Worm (Caenorhabditis elegans) whole organism, young adult: Measurements from ENCODE around the gene W04H10.2.
A peak's percentile ranks its signal among the peaks of the same experiment; 100 is the strongest.

Experiments
- B0019.2 ChIP-seq: fragments of 200-800 bp; sonication (Bioruptor generic); conservative IDR thresholded peaks from 2 replicates; pipeline ENCODE4 v1.3.6; 2022; ENCODE audit warnings: missing genetic modification reagents, missing genetic modification characterization, missing compliant biosample characterization
- C17E4.6 ChIP-seq: fragments of 200-800 bp; sonication (Bioruptor generic); IDR thresholded peaks from 2 replicates; pipeline ENCODE4 v1.3.6; 2022; ENCODE audit warnings: missing genetic modification reagents, missing genetic modification characterization, missing compliant biosample characterization
- F22D6.2 ChIP-seq: sonication (generic microtip); optimal IDR thresholded peaks from 2 replicates; lab custom pipeline; 2016; ENCODE audit warnings: mild to moderate bottlenecking, missing genetic modification characterization, missing compliant biosample characterization
- F23B12.7 ChIP-seq: sonication (generic microtip); optimal IDR thresholded peaks from 2 replicates; lab custom pipeline; 2017; ENCODE audit warnings: missing genetic modification characterization, mild to moderate bottlenecking, missing compliant biosample characterization, antibody characterized with exemption, moderate library complexity; ENCODE audit not compliant: insufficient read depth
- K12H6.12 ChIP-seq: fragments of 200-800 bp; sonication (Bioruptor generic); optimal IDR thresholded peaks from 2 replicates; lab custom pipeline; 2018; ENCODE audit warnings: mild to moderate bottlenecking, missing genetic modification characterization, missing compliant biosample characterization
- T07F8.4 ChIP-seq: sonication (generic microtip); optimal IDR thresholded peaks from 2 replicates; lab custom pipeline; 2016; ENCODE audit warnings: mild to moderate bottlenecking, missing genetic modification characterization, moderate library complexity, missing compliant biosample characterization
- T26A5.8 ChIP-seq: sonication (generic microtip); optimal IDR thresholded peaks from 2 replicates; lab custom pipeline; 2016; ENCODE audit warnings: missing genetic modification characterization, missing compliant biosample characterization
- Y53F4B.3 ChIP-seq: fragments of 200-800 bp; sonication (Bioruptor generic); IDR thresholded peaks from 2 replicates; pipeline ENCODE4 v1.3.6; 2022; ENCODE audit warnings: missing genetic modification reagents, missing genetic modification characterization, missing compliant biosample characterization
- Y67H2A.10 ChIP-seq: fragments of 200-800 bp; sonication (Bioruptor generic); conservative IDR thresholded peaks from 2 replicates; pipeline ENCODE4 v1.3.6; 2022; ENCODE audit warnings: missing genetic modification reagents, missing genetic modification characterization, missing compliant biosample characterization
- aptf-2 ChIP-seq: fragments of 200-800 bp; sonication (Bioruptor generic); conservative IDR thresholded peaks from 2 replicates; pipeline ENCODE4 v1.3.6; 2022; ENCODE audit warnings: missing genetic modification reagents, missing genetic modification characterization, missing compliant biosample characterization
- bed-1 ChIP-seq: fragments of 200-800 bp; sonication (Bioruptor generic); IDR thresholded peaks from 2 replicates; pipeline ENCODE4 v1.3.6; 2022; ENCODE audit warnings: missing genetic modification reagents, missing genetic modification characterization, missing compliant biosample characterization
- ccch-3 ChIP-seq: fragments of 200-800 bp; sonication (Bioruptor generic); optimal IDR thresholded peaks from 2 replicates; lab custom pipeline; 2018; ENCODE audit warnings: mild to moderate bottlenecking, missing genetic modification characterization, missing compliant biosample characterization
- ceh-100 ChIP-seq: fragments of 200-800 bp; sonication (Bioruptor generic); IDR thresholded peaks from 2 replicates; pipeline ENCODE4 v1.3.6; 2022; ENCODE audit warnings: missing genetic modification reagents, missing genetic modification characterization, missing compliant biosample characterization
- ceh-40 ChIP-seq: fragments of 200-800 bp; sonication (Bioruptor generic); IDR thresholded peaks from 2 replicates; pipeline ENCODE4 v1.3.6; 2022; ENCODE audit warnings: missing genetic modification characterization, missing compliant biosample characterization
- egl-18 ChIP-seq: fragments of 200-800 bp; sonication (Bioruptor generic); IDR thresholded peaks from 2 replicates; pipeline ENCODE4 v1.3.6; 2022; ENCODE audit warnings: missing genetic modification reagents, missing genetic modification characterization, missing compliant biosample characterization
- egrh-3 ChIP-seq: fragments of 200-800 bp; sonication (Bioruptor generic); IDR thresholded peaks from 2 replicates; pipeline ENCODE4 v1.3.6; 2022; ENCODE audit warnings: missing genetic modification reagents, missing genetic modification characterization, missing compliant biosample characterization
- fkh-3 ChIP-seq: sonication (generic microtip); optimal IDR thresholded peaks from 2 replicates; lab custom pipeline; 2016; ENCODE audit warnings: mild to moderate bottlenecking, missing genetic modification characterization, missing compliant biosample characterization
- hlh-12 ChIP-seq: sonication (generic microtip); optimal IDR thresholded peaks from 2 replicates; lab custom pipeline; 2016; ENCODE audit warnings: missing genetic modification characterization, missing compliant biosample characterization
- hmg-1.2 ChIP-seq: fragments of 200-800 bp; sonication (Bioruptor generic); IDR thresholded peaks from 2 replicates; pipeline ENCODE4 v1.3.6; 2022; ENCODE audit warnings: missing genetic modification reagents, missing genetic modification characterization, missing compliant biosample characterization
- let-607 ChIP-seq, 2 experiments: fragments of 200-800 bp in 1 of 2; sonication (Bioruptor generic) in 1 of 2; sonication (generic microtip) in 1 of 2; optimal IDR thresholded peaks; 2 replicates each; lab custom pipeline; 2016 to 2018; ENCODE audit warnings: mild to moderate bottlenecking in 2 of 2, missing compliant biosample characterization in 2 of 2, missing genetic modification characterization in 2 of 2, moderate library complexity in 2 of 2, missing genotype in 1 of 2
- lsl-1 ChIP-seq: fragments of 200-800 bp; sonication (Bioruptor generic); optimal IDR thresholded peaks from 2 replicates; lab custom pipeline; 2018; ENCODE audit warnings: mild to moderate bottlenecking, missing genetic modification characterization, moderate library complexity, missing compliant biosample characterization
- madf-10 ChIP-seq: sonication (generic microtip); optimal IDR thresholded peaks from 2 replicates; lab custom pipeline; 2016; ENCODE audit warnings: mild to moderate bottlenecking, missing genetic modification characterization, missing compliant biosample characterization
- madf-3 ChIP-seq: fragments of 200-800 bp; sonication (Bioruptor generic); IDR thresholded peaks from 2 replicates; pipeline ENCODE4 v1.3.6; 2022; ENCODE audit warnings: missing genetic modification reagents, missing genetic modification characterization, missing compliant biosample characterization
- madf-6 ChIP-seq: fragments of 200-800 bp; sonication (Bioruptor generic); IDR thresholded peaks from 2 replicates; pipeline ENCODE4 v1.3.6; 2022; ENCODE audit warnings: missing genetic modification reagents, missing genetic modification characterization, missing compliant biosample characterization
- madf-8 ChIP-seq: fragments of 200-800 bp; sonication (Bioruptor generic); conservative IDR thresholded peaks from 2 replicates; pipeline ENCODE4 v1.3.6; 2022; ENCODE audit warnings: missing genetic modification reagents, missing genetic modification characterization, missing compliant biosample characterization
- mes-4 ChIP-seq: sonication (generic microtip); optimal IDR thresholded peaks from 2 replicates; lab custom pipeline; 2016; ENCODE audit warnings: missing genotype, missing genetic modification characterization, missing compliant biosample characterization
- mxl-1 ChIP-seq: sonication (generic microtip); optimal IDR thresholded peaks from 2 replicates; lab custom pipeline; 2016; ENCODE audit warnings: missing genetic modification characterization, missing compliant biosample characterization
- nfya-2 ChIP-seq: fragments of 200-800 bp; sonication (Bioruptor generic); IDR thresholded peaks from 2 replicates; pipeline ENCODE4 v1.3.6; 2022; ENCODE audit warnings: missing genetic modification reagents, missing genetic modification characterization, missing compliant biosample characterization
- nfyb-1 ChIP-seq: fragments of 200-800 bp; sonication (Bioruptor generic); IDR thresholded peaks from 2 replicates; pipeline ENCODE4 v1.3.6; 2022; ENCODE audit warnings: missing genetic modification reagents, missing genetic modification characterization, missing compliant biosample characterization
- nhr-120 ChIP-seq: fragments of 200-800 bp; sonication (Bioruptor generic); IDR thresholded peaks from 2 replicates; pipeline ENCODE4 v1.3.6; 2022; ENCODE audit warnings: missing genetic modification characterization, missing compliant biosample characterization
- nhr-80 ChIP-seq: sonication (generic microtip); optimal IDR thresholded peaks from 2 replicates; lab custom pipeline; 2016; ENCODE audit warnings: missing genetic modification characterization, missing compliant biosample characterization
- pha-4 ChIP-seq: fragments of 150-350 bp; sonication (generic microtip); optimal IDR thresholded peaks from 2 replicates; lab custom pipeline; 2014; ENCODE audit warnings: missing biosample characterization, missing genetic modification reagents, missing genetic modification characterization
- sea-2 ChIP-seq: fragments of 200-800 bp; sonication (Bioruptor generic); IDR thresholded peaks from 2 replicates; pipeline ENCODE4 v1.3.6; 2022; ENCODE audit warnings: missing genetic modification characterization, missing compliant biosample characterization
- snpc-1.3 ChIP-seq: sonication (generic microtip); optimal IDR thresholded peaks from 2 replicates; lab custom pipeline; 2017; ENCODE audit warnings: missing genetic modification characterization, mild to moderate bottlenecking, missing compliant biosample characterization, antibody characterized with exemption, moderate library complexity, missing genotype, missing genetic modification reagents; ENCODE audit not compliant: insufficient read depth
- snpc-4 ChIP-seq, 5 experiments: fragments of 150-350 bp in 1 of 5; sonication (generic microtip) in 4 of 5; optimal IDR thresholded peaks; 2 replicates each; lab custom pipeline; 2014 to 2018; ENCODE audit warnings: missing genetic modification characterization in 5 of 5, missing biosample characterization in 3 of 5, antibody characterized with exemption in 2 of 5, mild to moderate bottlenecking in 2 of 5, missing compliant biosample characterization in 2 of 5, missing genotype in 2 of 5, moderate library complexity in 2 of 5, missing genetic modification reagents in 1 of 5
- tbx-9 ChIP-seq: sonication (generic microtip); optimal IDR thresholded peaks from 2 replicates; lab custom pipeline; 2016; ENCODE audit warnings: borderline replicate concordance, missing genetic modification characterization, inconsistent platforms, missing compliant biosample characterization
- tlf-1 ChIP-seq: fragments of 200-800 bp; sonication (Bioruptor generic); optimal IDR thresholded peaks from 2 replicates; lab custom pipeline; 2018; ENCODE audit warnings: mild to moderate bottlenecking, missing genetic modification characterization, missing compliant biosample characterization
- unc-130 ChIP-seq: sonication (generic microtip); optimal IDR thresholded peaks from 2 replicates; lab custom pipeline; 2016; ENCODE audit warnings: missing genetic modification reagents, missing genetic modification characterization, missing compliant biosample characterization
- unc-62 ChIP-seq: fragments of 150-350 bp; optimal IDR thresholded peaks from 2 replicates; lab custom pipeline; 2014; ENCODE audit warnings: missing biosample characterization, missing genetic modification reagents, missing genetic modification characterization
- zfh-2 ChIP-seq: fragments of 200-800 bp; sonication (Bioruptor generic); conservative IDR thresholded peaks from 2 replicates; pipeline ENCODE4 v1.3.6; 2022; ENCODE audit warnings: missing genetic modification reagents, missing genetic modification characterization, missing compliant biosample characterization
- ztf-6 ChIP-seq: fragments of 200-800 bp; sonication (Bioruptor generic); IDR thresholded peaks from 2 replicates; pipeline ENCODE4 v1.3.6; 2022; ENCODE audit warnings: missing genetic modification reagents, missing genetic modification characterization, missing compliant biosample characterization

The W04H10.2 gene

DNA sequence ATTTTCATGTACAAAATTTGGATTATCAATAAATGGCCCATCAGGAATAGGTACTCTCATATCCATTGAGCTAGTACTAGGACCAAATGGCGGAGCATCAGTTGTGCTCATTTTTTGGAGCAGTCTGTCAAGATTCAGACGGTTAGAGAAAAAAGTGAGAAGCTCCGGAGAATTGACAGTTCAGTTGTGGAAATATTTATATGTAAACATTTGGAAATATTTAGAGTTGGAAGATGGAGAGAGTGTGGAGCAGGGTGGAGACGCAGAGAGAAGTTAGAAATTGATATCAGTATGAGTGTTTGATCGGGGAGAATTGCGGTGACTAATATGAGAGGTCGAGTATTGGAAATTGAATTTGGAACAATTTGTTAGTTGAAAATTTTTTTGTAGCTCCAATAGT, 15.8 kb downstream of the W04H10.2 start:
- no peak for TF ChIP-seq F23B12.7
- no peak for TF ChIP-seq egrh-3 (GFP tag; lab: Robert Waterston, UW)
- TF ChIP-seq unc-62: peak; percentile 24
- no peak for TF ChIP-seq madf-8 (GFP tag; lab: Robert Waterston, UW)
- TF ChIP-seq Y67H2A.10 (GFP tag; lab: Robert Waterston, UW): no peak
- no peak for TF ChIP-seq tlf-1 (GFP tag; lab: Kevin White, UChicago)
- TF ChIP-seq let-607 (tag; optimal IDR thresholded peaks at IDR 0.05; lab: Kevin White, UChicago): peak; percentile 49 to 74
- TF ChIP-seq ccch-3: no peak
- TF ChIP-seq tbx-9 (tag; lab: Kevin White, UChicago): no peak
- TF ChIP-seq hmg-1.2 (GFP tag; lab: Robert Waterston, UW): peak; percentile 73; the same call in 1 of the 2 replicates
- no peak for TF ChIP-seq ceh-40 (GFP tag; lab: Robert Waterston, UW)
- no peak for TF ChIP-seq K12H6.12 (tag; lab: Kevin White, UChicago)
- TF ChIP-seq hlh-12 (tag; lab: Kevin White, UChicago): no peak
- no peak for TF ChIP-seq ztf-6
- no peak for TF ChIP-seq snpc-4 (GFP tag; optimal IDR thresholded peaks at IDR 0.05; lab: Kevin White, UChicago)
- no peak for TF ChIP-seq snpc-4 (tag; optimal IDR thresholded peaks at IDR 0.05; lab: Kevin White, UChicago)
- TF ChIP-seq C17E4.6 (GFP tag; lab: Robert Waterston, UW): no peak
- peak; percentile 68 for TF ChIP-seq pha-4 (tag; lab: Kevin White, UChicago)
- TF ChIP-seq nhr-80 (tag; lab: Kevin White, UChicago): peak; percentile 71
- no peak for TF ChIP-seq ceh-100
- TF ChIP-seq T26A5.8 (tag; lab: Kevin White, UChicago): no peak
- no peak for TF ChIP-seq snpc-1.3 (tag; lab: Kevin White, UChicago)

DNA sequence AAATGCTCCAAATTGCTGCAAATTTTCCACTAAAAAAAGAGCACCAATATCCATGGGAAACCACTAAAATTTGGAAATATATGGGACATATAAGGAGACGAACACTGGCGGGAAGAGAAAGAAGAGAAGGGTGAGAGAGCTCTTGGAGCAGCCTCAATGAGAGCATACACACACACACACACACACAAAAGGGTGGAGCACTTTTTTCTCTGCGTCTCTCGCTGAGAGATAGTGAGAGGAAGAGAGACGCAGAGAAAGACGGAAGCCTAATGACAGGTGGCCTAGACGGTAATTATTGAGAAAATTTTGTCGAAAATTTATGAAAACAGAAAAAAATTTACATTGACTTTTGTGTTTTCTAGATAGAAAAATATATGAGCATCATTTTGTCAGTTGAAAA, 17.1 kb downstream of the W04H10.2 start:
- TF ChIP-seq nhr-80 (tag; lab: Kevin White, UChicago): peak; percentile 35
- TF ChIP-seq unc-130 (GFP tag; lab: Kevin White, UChicago): no peak
- no peak for TF ChIP-seq madf-3
- peak; percentile 93 for TF ChIP-seq hmg-1.2 (GFP tag; lab: Robert Waterston, UW)

DNA sequence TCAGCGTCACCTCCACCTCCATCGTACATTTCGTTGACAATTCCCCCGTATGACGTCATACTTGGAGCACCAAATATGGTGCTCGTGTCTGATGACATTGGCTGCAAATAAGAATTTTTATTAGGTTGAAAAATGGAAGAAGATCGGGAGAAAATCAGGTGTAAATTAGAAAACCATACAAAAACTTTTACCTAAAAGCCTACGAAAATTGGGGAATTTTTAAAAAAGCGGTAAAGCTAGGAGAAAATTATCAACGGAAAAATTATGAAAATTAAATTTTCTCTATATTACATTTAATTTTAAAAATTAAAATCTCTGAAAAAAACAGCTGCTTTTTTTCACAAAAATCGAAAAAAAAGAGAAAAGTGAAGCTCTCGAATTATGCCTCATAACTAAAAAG, 19.1 kb downstream of the W04H10.2 start, which contains the start of gene T04B8.5:
T04B8.5 (minus strand) TSS at position 101 of the 400 bp plus-strand sequence.
- TF ChIP-seq T07F8.4 (tag; lab: Kevin White, UChicago): no peak

DNA sequence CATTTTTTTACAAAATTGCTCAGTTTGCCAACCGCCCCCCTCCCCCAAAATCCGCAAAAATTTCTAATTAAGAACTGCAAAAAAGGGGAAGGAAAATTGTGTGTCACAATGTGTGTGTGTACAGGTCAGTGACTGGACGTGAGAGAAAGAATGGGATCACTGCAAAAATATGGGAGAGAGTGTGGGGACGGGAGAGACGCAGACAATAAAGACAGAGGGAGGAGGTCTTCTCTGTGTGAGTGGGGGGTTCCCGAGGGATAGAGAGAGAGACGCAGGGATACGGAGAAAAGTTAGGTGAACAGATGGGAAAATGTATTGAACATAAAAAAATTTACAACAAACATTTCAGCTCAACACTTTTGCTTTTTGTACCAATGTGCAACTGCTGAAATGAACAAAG, 20.6 kb downstream of the W04H10.2 start:
- TF ChIP-seq sea-2: no peak
- TF ChIP-seq B0019.2 (GFP tag; lab: Robert Waterston, UW): no peak
- TF ChIP-seq fkh-3 (tag; lab: Kevin White, UChicago): no peak
- TF ChIP-seq zfh-2: peak; percentile 57; the same call in 1 of the 2 replicates
- TF ChIP-seq hmg-1.2 (GFP tag; lab: Robert Waterston, UW): peak; percentile 93
- no peak for TF ChIP-seq Y67H2A.10 (GFP tag; lab: Robert Waterston, UW)
- TF ChIP-seq K12H6.12 (tag; lab: Kevin White, UChicago): peak; percentile 24
- no peak for TF ChIP-seq nfyb-1
- no peak for TF ChIP-seq madf-6
- TF ChIP-seq bed-1 (GFP tag; lab: Robert Waterston, UW): no peak
- peak; percentile 20; the same call in 1 of the 2 replicates for TF ChIP-seq egrh-3 (GFP tag; lab: Robert Waterston, UW)

DNA sequence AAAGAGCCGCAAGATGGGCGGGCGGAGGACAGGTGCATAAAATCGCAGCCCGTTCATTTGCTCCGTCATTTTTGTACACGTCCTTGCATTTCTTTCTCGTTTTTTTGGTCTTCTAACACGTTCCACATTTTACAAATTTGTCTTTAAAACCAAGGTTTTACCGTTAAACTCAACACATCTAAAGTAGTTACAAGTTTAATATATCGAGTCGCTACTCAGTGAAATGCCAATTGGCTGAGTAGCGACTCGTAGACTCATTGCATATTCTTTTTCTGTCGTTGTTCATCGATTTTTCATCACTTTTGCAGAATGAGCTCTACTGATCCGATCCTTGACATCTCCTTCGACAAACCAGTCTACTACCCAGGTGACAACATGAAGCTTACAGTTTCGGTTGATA, 21.8 kb downstream of the W04H10.2 start, which contains the start of gene arrd-1:
arrd-1 (plus strand) TSS at position 301 of the 400 bp plus-strand sequence.
- TF ChIP-seq nfya-2 (no peak), egl-18 (GFP tag; lab: Robert Waterston, UW) (no peak), mxl-1 (no peak), ceh-40 (GFP tag; lab: Robert Waterston, UW) (no peak), sea-2 (no peak), F22D6.2 (tag; lab: Kevin White, UChicago) (no peak), bed-1 (GFP tag; lab: Robert Waterston, UW) (no peak), lsl-1 (GFP tag; lab: Kevin White, UChicago) (no peak), Y53F4B.3 (no peak), nhr-120 (GFP tag; lab: Robert Waterston, UW) (no peak), aptf-2 (GFP tag; lab: Robert Waterston, UW) (no peak), madf-3 (no peak), mes-4 (no peak), tbx-9 (tag; lab: Kevin White, UChicago) (no peak), madf-10 (tag; lab: Kevin White, UChicago) (no peak)
